Worm (Caenorhabditis elegans): Measurements from ENCODE around the gene F08D12.15.

Gene F08D12.15

ce11 chrII:2804949-2805348, 38.5 kb downstream of the F08D12.15 start:
- TF ChIP-seq fkh-10 (GFP tag; optimal IDR thresholded peaks at IDR 0.05) (no peak), aly-2 (tag; optimal IDR thresholded peaks at IDR 0.05) (no peak), nhr-85 (tag) (peak; percentile 14), elt-3 (tag; optimal IDR thresholded peaks at IDR 0.05) (peak in 2 of 6 experiments; percentile 40 to 52), lsy-2 (tag; optimal IDR thresholded peaks at IDR 0.05) (peak in 1 of 2 experiments; percentile 14), tbx-2 (tag; optimal IDR thresholded peaks at IDR 0.05) (peak; percentile 22), dsc-1 (tag; optimal IDR thresholded peaks at IDR 0.05) (no peak), lin-35 (GFP tag; optimal IDR thresholded peaks at IDR 0.05) (peak in 1 of 2 experiments; percentile 65), nhr-20 (tag; optimal IDR thresholded peaks at IDR 0.05) (peak; percentile 4), xbp-1 (tag; optimal IDR thresholded peaks at IDR 0.05) (no peak), nhr-12 (tag; optimal IDR thresholded peaks at IDR 0.05) (no peak), C34B4.2 (tag; optimal IDR thresholded peaks at IDR 0.05) (no peak), vab-15 (tag; optimal IDR thresholded peaks at IDR 0.05) (no peak), unc-62 (GFP tag; optimal IDR thresholded peaks at IDR 0.05) (no peak), ceh-82 (tag; optimal IDR thresholded peaks at IDR 0.05) (no peak), hlh-4 (tag; optimal IDR thresholded peaks at IDR 0.05) (no peak), lin-14 (GFP tag; optimal IDR thresholded peaks at IDR 0.05) (peak; percentile 49), dpl-1 (GFP tag; optimal IDR thresholded peaks at IDR 0.05) (no peak), zag-1 (tag; optimal IDR thresholded peaks at IDR 0.05) (no peak), hlh-17 (GFP tag; optimal IDR thresholded peaks at IDR 0.05; ENCODE audit: borderline replicate concordance) (no peak), lin-13 (GFP tag; optimal IDR thresholded peaks at IDR 0.05) (no peak), ceh-88 (GFP tag; IDR thresholded peaks at IDR 0.05) (no peak), snu-23 (GFP tag; optimal IDR thresholded peaks at IDR 0.05) (peak; percentile 40), nhr-237 (tag; optimal IDR thresholded peaks at IDR 0.05) (no peak), elt-2 (tag; optimal IDR thresholded peaks at IDR 0.05) (no peak), blmp-1 (tag; optimal IDR thresholded peaks at IDR 0.05) (no peak), nhr-71 (tag; optimal IDR thresholded peaks at IDR 0.05) (peak; percentile 23), nhr-84 (tag; optimal IDR thresholded peaks at IDR 0.05) (no peak), ceh-90 (tag; optimal IDR thresholded peaks at IDR 0.05) (no peak), mdl-1 (tag; optimal IDR thresholded peaks at IDR 0.05) (peak in 1 of 2 experiments; percentile 28), nhr-19 (GFP tag; conservative IDR thresholded peaks at IDR 0.05) (0 out of 2 replicates have a peak, but pooled peaks have one; percentile 2)

DNA sequence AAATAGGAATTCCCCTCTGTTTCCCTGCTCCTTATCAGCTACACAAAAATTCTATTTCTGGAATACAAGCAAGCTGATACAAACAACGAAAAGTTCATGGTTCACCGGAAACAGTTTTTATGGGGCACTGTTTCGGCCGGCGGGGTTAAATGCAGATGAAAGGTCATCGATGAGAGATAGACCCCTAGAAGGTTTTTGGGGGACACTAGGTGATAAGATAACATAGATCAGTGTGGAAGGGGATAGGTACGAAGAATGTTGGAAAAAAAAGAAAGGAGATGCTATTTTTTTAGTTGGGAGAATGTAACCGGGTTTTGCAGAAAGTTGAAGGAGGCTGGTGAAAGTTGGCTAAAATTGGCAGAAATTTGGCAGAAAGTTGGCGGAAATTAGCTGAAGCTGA, 39.1 kb downstream of the F08D12.15 start:
- TF ChIP-seq nhr-85 (tag) (peak; percentile 61), nhr-20 (tag; optimal IDR thresholded peaks at IDR 0.05) (peak; percentile 0), blmp-1 (tag; optimal IDR thresholded peaks at IDR 0.05) (peak; percentile 18), elt-3 (tag; optimal IDR thresholded peaks at IDR 0.05) (peak in 1 of 6 experiments; percentile 50), mab-9 (GFP tag; IDR thresholded peaks at IDR 0.05) (no peak)

- TF ChIP-seq nhr-11 (tag; optimal IDR thresholded peaks at IDR 0.05) (peak; percentile 19), dsc-1 (tag; optimal IDR thresholded peaks at IDR 0.05) (no peak), irx-1 (tag; optimal IDR thresholded peaks at IDR 0.05) (no peak), sptf-1 (tag; optimal IDR thresholded peaks at IDR 0.05) (no peak), efl-1 (optimal IDR thresholded peaks at IDR 0.05) (peak in 1 of 2 experiments; percentile 28), efl-1 (GFP tag; optimal IDR thresholded peaks at IDR 0.05 in 1 of 2) (no peak), ceh-82 (tag; optimal IDR thresholded peaks at IDR 0.05) (peak in 1 of 3 experiments; percentile 1), nhr-76 (tag; optimal IDR thresholded peaks at IDR 0.05) (no peak)
Observed at ce11 chrII:2807674-2808206, 41.3 kb downstream of the F08D12.15 start, which contains the start of gene K12H6.12. Gene K12H6.12 (plus strand): TSS chrII:2808156.

ce11 chrII:2815017-2815416, 48.6 kb downstream of the F08D12.15 start:
- TF ChIP-seq aly-2 (tag; optimal IDR thresholded peaks at IDR 0.05): no peak
- TF ChIP-seq grh-1 (GFP tag; IDR thresholded peaks at IDR 0.05): no peak
- no peak for TF ChIP-seq sox-4 (tag; optimal IDR thresholded peaks at IDR 0.05)
- no peak for TF ChIP-seq lin-35 (GFP tag; optimal IDR thresholded peaks at IDR 0.05)
- TF ChIP-seq pqm-1 (tag; optimal IDR thresholded peaks at IDR 0.05): no peak
- TF ChIP-seq tlp-1 (tag; optimal IDR thresholded peaks at IDR 0.05): no peak
- no peak for TF ChIP-seq unc-62 (GFP tag; optimal IDR thresholded peaks at IDR 0.05)
- TF ChIP-seq dsc-1 (tag; optimal IDR thresholded peaks at IDR 0.05): no peak
- no peak for TF ChIP-seq lin-15B (tag; optimal IDR thresholded peaks at IDR 0.05)
- TF ChIP-seq fkh-10 (GFP tag; optimal IDR thresholded peaks at IDR 0.05): no peak
- TF ChIP-seq C16A3.4 (tag; optimal IDR thresholded peaks at IDR 0.05): no peak
- TF ChIP-seq mdl-1 (tag; optimal IDR thresholded peaks at IDR 0.05): no peak
- TF ChIP-seq snpc-4 (tag; optimal IDR thresholded peaks at IDR 0.05): no peak
- no peak for TF ChIP-seq lin-39 (tag; optimal IDR thresholded peaks at IDR 0.05)
- no peak for TF ChIP-seq nhr-11 (tag; optimal IDR thresholded peaks at IDR 0.05)
- no peak for TF ChIP-seq nhr-20 (tag; optimal IDR thresholded peaks at IDR 0.05)
- TF ChIP-seq elt-3 (tag; optimal IDR thresholded peaks at IDR 0.05): no peak
